Worm (Caenorhabditis elegans): ENCODE results near the gene nlp-59.

DNA sequence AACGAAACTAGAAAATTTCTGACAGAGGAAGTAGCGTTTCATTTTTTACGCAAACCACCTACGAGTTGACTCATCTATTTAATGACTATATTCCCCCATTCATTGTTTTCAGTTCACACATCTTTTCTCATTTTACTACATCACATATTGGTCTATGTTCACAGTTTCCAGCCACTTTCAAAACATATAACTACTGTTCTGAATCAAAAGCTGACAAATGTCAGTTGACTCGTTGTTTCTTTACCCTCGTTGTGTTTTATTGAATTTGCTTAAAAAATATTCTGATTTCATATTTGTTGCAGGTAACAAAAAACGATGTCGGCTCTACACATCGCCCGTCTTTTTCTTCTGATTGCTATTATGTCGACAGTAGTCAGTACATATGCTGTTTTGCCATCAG lies at the start of gene nlp-59:
- TF ChIP-seq W03F9.2 (tag; optimal IDR thresholded peaks at IDR 0.05) (no peak), dao-5 (tag; optimal IDR thresholded peaks at IDR 0.05) (no peak)
